Fruit fly (Drosophila melanogaster) S2 (cell line): ENCODE data around the gene Brf.

Experiments used
- CG8478 ChIP-seq: fragments of >200 bp; optimal IDR thresholded peaks from 2 replicates; lab custom pipeline; 2018
- CTCF ChIP-seq, 2 experiments: fragments of >200 bp; optimal IDR thresholded peaks; 2 replicates each; lab custom pipeline; 2018

- TF ChIP-seq CG8478 (lab: Kevin White, UChicago) (no peak), CTCF (optimal IDR thresholded peaks at IDR 0.05; lab: Kevin White, UChicago) (no peak)
These were observed 12.1 kb downstream of the Brf start for dm6 chr3R:17379051-17379450.
